Worm (Caenorhabditis elegans) whole organism, L4 larva: ENCODE data around the gene ptp-1.

Source experiments
- F10B5.3 ChIP-seq: sonication (generic microtip); optimal IDR thresholded peaks from 2 replicates; lab custom pipeline; 2016; ENCODE audit warnings: mild to moderate bottlenecking, missing genetic modification characterization, missing compliant biosample characterization
- F26F4.8 ChIP-seq: fragments of 200-800 bp; sonication (Bioruptor generic); conservative IDR thresholded peaks from 2 replicates; pipeline ENCODE4 v1.3.6; 2022; ENCODE audit warnings: missing genetic modification characterization, missing compliant biosample characterization
- F37D6.2 ChIP-seq: sonication (generic microtip); optimal IDR thresholded peaks from 2 replicates; lab custom pipeline; 2016; ENCODE audit warnings: mild to moderate bottlenecking, missing genetic modification characterization, missing compliant biosample characterization
- T26A8.4 ChIP-seq: fragments of 200-800 bp; sonication (Bioruptor generic); IDR thresholded peaks from 2 replicates; pipeline ENCODE4 v1.3.6; 2022; ENCODE audit warnings: missing genetic modification characterization, missing compliant biosample characterization
- aha-1 ChIP-seq: fragments of 150-350 bp; peaks from one replicate; lab custom pipeline; 2014; ENCODE audit warnings: missing biosample characterization, missing genetic modification characterization
- aly-2 ChIP-seq: sonication (generic microtip); optimal IDR thresholded peaks from 2 replicates; lab custom pipeline; 2018; ENCODE audit warnings: missing biosample characterization, missing genetic modification characterization
- ama-1 ChIP-seq: fragments of 150-350 bp; optimal IDR thresholded peaks from 2 replicates; lab custom pipeline; 2014; ENCODE audit warnings: inconsistent platforms, mixed read lengths
- ceh-20 ChIP-seq: fragments of 200-800 bp; sonication (Bioruptor generic); IDR thresholded peaks from 2 replicates; pipeline ENCODE4 v1.3.6; 2022; ENCODE audit warnings: missing genetic modification reagents, missing genetic modification characterization, missing compliant biosample characterization
- ceh-44 ChIP-seq: fragments of 200-800 bp; sonication (Bioruptor generic); IDR thresholded peaks from 2 replicates; pipeline ENCODE4 v1.3.6; 2022; ENCODE audit warnings: missing genetic modification reagents, missing genetic modification characterization, missing compliant biosample characterization
- daf-16 ChIP-seq, 3 experiments: sonication (generic microtip); optimal IDR thresholded peaks; 2 replicates each; lab custom pipeline; 2016 to 2017; ENCODE audit warnings: missing genetic modification characterization in 3 of 3, missing genetic modification reagents in 3 of 3, mild to moderate bottlenecking in 2 of 3, missing compliant biosample characterization in 2 of 3, missing biosample characterization in 1 of 3, moderate library complexity in 1 of 3
- dmd-6 ChIP-seq: fragments of 200-800 bp; sonication (Bioruptor generic); IDR thresholded peaks from 2 replicates; pipeline ENCODE4 v1.3.6; 2022; ENCODE audit warnings: missing genetic modification reagents, missing genetic modification characterization, missing compliant biosample characterization
- duxl-1 ChIP-seq: sonication (generic microtip); optimal IDR thresholded peaks from 2 replicates; lab custom pipeline; 2016; ENCODE audit warnings: mild to moderate bottlenecking, missing genetic modification characterization, moderate library complexity, missing compliant biosample characterization; ENCODE audit not compliant: poor library complexity
- dve-1 ChIP-seq: sonication (generic microtip); optimal IDR thresholded peaks from 2 replicates; lab custom pipeline; 2017; ENCODE audit warnings: antibody characterized with exemption, mild to moderate bottlenecking, missing genetic modification characterization, missing compliant biosample characterization; ENCODE audit not compliant: insufficient read depth
- fkh-10 ChIP-seq: fragments of 150-350 bp; optimal IDR thresholded peaks from 2 replicates; lab custom pipeline; 2014; ENCODE audit warnings: missing biosample characterization, missing genetic modification reagents, missing genetic modification characterization
- gei-8 ChIP-seq: fragments of 200-800 bp; sonication (Bioruptor generic); optimal IDR thresholded peaks from 2 replicates; lab custom pipeline; 2018; ENCODE audit warnings: mild to moderate bottlenecking, missing genetic modification characterization, missing compliant biosample characterization
- hif-1 ChIP-seq, 2 experiments: sonication (generic microtip); optimal IDR thresholded peaks; 2 replicates each; lab custom pipeline; 2016 to 2017; ENCODE audit warnings: missing compliant biosample characterization in 2 of 2, missing genetic modification characterization in 2 of 2, missing genetic modification reagents in 2 of 2, missing genotype in 2 of 2, mild to moderate bottlenecking in 1 of 2
- hlh-11 ChIP-seq: fragments of 200-800 bp; sonication (Bioruptor generic); optimal IDR thresholded peaks from 2 replicates; lab custom pipeline; 2018; ENCODE audit warnings: mild to moderate bottlenecking, missing genetic modification characterization, missing compliant biosample characterization
- hlh-30 ChIP-seq: sonication (generic microtip); optimal IDR thresholded peaks from 2 replicates; lab custom pipeline; 2017; ENCODE audit warnings: antibody characterized with exemption, mild to moderate bottlenecking, missing genetic modification characterization, missing compliant biosample characterization; ENCODE audit not compliant: insufficient read depth
- hmg-1.1 ChIP-seq: fragments of 200-800 bp; sonication (Bioruptor generic); IDR thresholded peaks from 2 replicates; pipeline ENCODE4 v1.3.6; 2022; ENCODE audit warnings: missing genetic modification reagents, missing genetic modification characterization, missing compliant biosample characterization
- lin-29 ChIP-seq: fragments of 200-800 bp; sonication (Bioruptor generic); IDR thresholded peaks from 2 replicates; pipeline ENCODE4 v1.3.6; 2022; ENCODE audit warnings: missing genetic modification reagents, missing genetic modification characterization, missing compliant biosample characterization
- mdl-1 ChIP-seq, 2 experiments: fragments of 150-350 bp in 1 of 2; sonication (generic microtip) in 1 of 2; optimal IDR thresholded peaks; 2 replicates each; lab custom pipeline; 2014 to 2017; ENCODE audit warnings: missing biosample characterization in 2 of 2, missing genetic modification characterization in 2 of 2
- mdt-29 ChIP-seq: fragments of 200-800 bp; sonication (Bioruptor generic); IDR thresholded peaks from 2 replicates; pipeline ENCODE4 v1.3.6; 2022; ENCODE audit warnings: missing genetic modification reagents, missing genetic modification characterization, missing compliant biosample characterization
- mep-1 ChIP-seq: fragments of 150-350 bp; sonication (generic microtip); optimal IDR thresholded peaks from 3 replicates; lab custom pipeline; 2014; ENCODE audit warnings: missing biosample characterization, missing genetic modification characterization
- mes-2 ChIP-seq: sonication (generic microtip); optimal IDR thresholded peaks from 2 replicates; lab custom pipeline; 2016; ENCODE audit warnings: missing genotype, mild to moderate bottlenecking, missing genetic modification characterization, missing compliant biosample characterization; ENCODE audit not compliant: poor library complexity, severe bottlenecking
- mxl-2 ChIP-seq: fragments of 200-800 bp; sonication (Bioruptor generic); conservative IDR thresholded peaks from 2 replicates; pipeline ENCODE4 v1.3.6; 2022; ENCODE audit warnings: missing genetic modification reagents, missing genetic modification characterization, missing compliant biosample characterization
- mxl-3 ChIP-seq: fragments of 200-800 bp; sonication (Bioruptor generic); optimal IDR thresholded peaks from 2 replicates; lab custom pipeline; 2018; ENCODE audit warnings: mild to moderate bottlenecking, missing genetic modification characterization, missing compliant biosample characterization
- nhr-28 ChIP-seq: fragments of 150-350 bp; optimal IDR thresholded peaks from 2 replicates; lab custom pipeline; 2014; ENCODE audit warnings: missing biosample characterization, missing genetic modification characterization
- nhr-42 ChIP-seq: fragments of 200-800 bp; sonication (Bioruptor generic); IDR thresholded peaks from 2 replicates; pipeline ENCODE4 v1.3.6; 2022; ENCODE audit warnings: missing genetic modification characterization, missing compliant biosample characterization
- nhr-6 ChIP-seq: fragments of 150-350 bp; optimal IDR thresholded peaks from 2 replicates; lab custom pipeline; 2014; ENCODE audit warnings: missing biosample characterization, missing genetic modification characterization
- pha-4 ChIP-seq, 2 experiments: fragments of 150-350 bp in 1 of 2; fragments of 200-800 bp in 1 of 2; sonication (Bioruptor generic) in 1 of 2; IDR thresholded peaks in 1 of 2; optimal IDR thresholded peaks in 1 of 2; 2 replicates each; pipeline versions ENCODE4 v1.3.6 to Lab custom; 2014 to 2022; ENCODE audit warnings: missing genetic modification characterization in 2 of 2, missing genetic modification reagents in 2 of 2, missing biosample characterization in 1 of 2, missing compliant biosample characterization in 1 of 2
- rbr-2 ChIP-seq: sonication (generic microtip); optimal IDR thresholded peaks from 2 replicates; lab custom pipeline; 2016; ENCODE audit warnings: missing genotype, missing genetic modification characterization, missing compliant biosample characterization
- sdz-12 ChIP-seq: fragments of 200-800 bp; sonication (Bioruptor generic); optimal IDR thresholded peaks from 2 replicates; lab custom pipeline; 2018; ENCODE audit warnings: mild to moderate bottlenecking, missing genetic modification characterization, missing compliant biosample characterization
- snpc-4 ChIP-seq: fragments of 150-350 bp; optimal IDR thresholded peaks from 2 replicates; lab custom pipeline; 2014; ENCODE audit warnings: missing biosample characterization, missing genetic modification characterization
- spr-3 ChIP-seq: fragments of 200-800 bp; sonication (Bioruptor generic); optimal IDR thresholded peaks from 2 replicates; lab custom pipeline; 2018; ENCODE audit warnings: mild to moderate bottlenecking, missing genetic modification characterization, missing compliant biosample characterization
- unc-39 ChIP-seq: sonication (generic microtip); optimal IDR thresholded peaks from 2 replicates; lab custom pipeline; 2017; ENCODE audit warnings: missing biosample characterization, missing genetic modification characterization
- unc-62 ChIP-seq, 3 experiments: fragments of 150-350 bp in 1 of 3; sonication (generic microtip); optimal IDR thresholded peaks in 2 of 3; peaks in 1 of 3; 1 replicate in 1 of 3; 2 replicates in 2 of 3; lab custom pipeline; 2014 to 2017; ENCODE audit warnings: missing biosample characterization in 3 of 3, missing genetic modification characterization in 3 of 3, missing genetic modification reagents in 3 of 3, missing genotype in 1 of 3
- zfp-3 ChIP-seq: fragments of 200-800 bp; sonication (Bioruptor generic); conservative IDR thresholded peaks from 2 replicates; pipeline ENCODE4 v1.3.6; 2022; ENCODE audit warnings: missing genetic modification reagents, missing genetic modification characterization, missing compliant biosample characterization
- zip-2 ChIP-seq: fragments of 150-350 bp; optimal IDR thresholded peaks from 2 replicates; lab custom pipeline; 2014; ENCODE audit warnings: missing biosample characterization, missing genetic modification characterization

ptp-1 gene

DNA sequence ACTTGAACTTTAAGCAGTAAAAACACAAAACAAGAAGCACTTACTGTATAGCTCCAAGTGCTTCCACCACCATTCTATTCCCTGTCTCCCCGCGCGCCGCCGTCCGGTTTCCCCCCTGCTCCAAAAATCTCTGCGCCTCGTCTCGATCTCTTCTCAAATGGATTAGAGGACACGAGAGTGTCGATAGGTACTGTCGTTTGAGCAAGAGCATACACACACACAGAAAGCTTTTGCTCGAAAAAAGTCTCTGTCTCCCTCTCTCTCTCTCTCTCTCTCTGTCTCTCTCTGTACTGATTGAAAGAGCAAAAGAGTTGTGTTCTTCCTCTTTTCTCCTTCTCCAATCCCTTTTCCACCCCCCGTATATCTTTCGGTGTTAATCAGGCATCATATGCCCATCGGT is 15.2 kb downstream of the ptp-1 start:
- TF ChIP-seq snpc-4 (tag; lab: Kevin White, UChicago) (no peak), unc-62 (GFP tag; optimal IDR thresholded peaks at IDR 0.05 in 1 of 2; lab: Kevin White, UChicago) (peak in 1 of 2 experiments; percentile 84), unc-62 (tag; optimal IDR thresholded peaks at IDR 0.05; lab: Kevin White, UChicago) (no peak)

- TF ChIP-seq F26F4.8 (GFP tag; lab: Robert Waterston, UW) (0 out of 2 replicates have a peak, but pooled peaks have one; percentile 12), F10B5.3 (tag; lab: Kevin White, UChicago) (peak; percentile 22), gei-8 (GFP tag; lab: Kevin White, UChicago) (no peak), unc-62 (GFP tag; optimal IDR thresholded peaks at IDR 0.05 in 1 of 2; lab: Kevin White, UChicago) (peak in 1 of 2 experiments; percentile 68), unc-62 (tag; optimal IDR thresholded peaks at IDR 0.05; lab: Kevin White, UChicago) (no peak), ceh-44 (no peak), aha-1 (peak; percentile 69)
- TF ChIP-seq, all 104 proteins: peak for 4
Observed at ce11 chrIII:3612387-3612786, 21.9 kb downstream of the ptp-1 start.

DNA sequence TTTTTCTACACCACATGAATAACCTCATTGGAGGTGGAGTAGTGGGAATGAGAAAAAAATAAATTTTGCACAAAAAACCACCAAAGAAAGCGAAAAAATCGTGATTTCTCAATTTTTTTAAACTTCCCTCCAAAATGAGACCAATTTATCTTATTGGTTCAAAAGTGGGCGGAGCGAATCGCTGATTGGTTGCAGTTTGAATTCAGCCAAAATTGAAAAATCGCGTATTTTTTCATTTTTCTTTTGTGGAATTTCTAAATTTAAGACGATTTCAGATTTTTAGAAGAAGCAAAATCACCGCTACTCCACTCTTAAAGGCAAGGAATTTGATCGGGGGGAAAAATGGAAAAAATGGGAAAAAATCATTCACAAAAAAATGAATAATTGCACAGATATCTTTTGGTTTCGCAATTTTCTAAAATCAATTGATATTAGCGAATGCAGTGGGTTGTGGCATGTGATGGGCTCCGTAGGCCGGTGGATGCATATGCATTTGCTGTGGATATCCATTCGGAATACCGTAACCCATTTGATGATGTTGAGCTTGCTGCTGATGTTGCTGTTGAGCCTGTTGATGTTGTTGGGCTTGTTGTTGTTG is 22.5 kb downstream of the ptp-1 start:
- TF ChIP-seq ama-1 (lab: Kevin White, UChicago) (no peak), fkh-10 (no peak), daf-16 (GFP tag; optimal IDR thresholded peaks at IDR 0.05; lab: Kevin White, UChicago) (no peak), daf-16 (tag; optimal IDR thresholded peaks at IDR 0.05; lab: Kevin White, UChicago) (no peak), duxl-1 (tag; lab: Kevin White, UChicago) (no peak), unc-62 (GFP tag; optimal IDR thresholded peaks at IDR 0.05 in 1 of 2; lab: Kevin White, UChicago) (peak in 1 of 2 experiments; percentile 93), unc-62 (tag; optimal IDR thresholded peaks at IDR 0.05; lab: Kevin White, UChicago) (no peak)
- TF ChIP-seq, all 104 proteins: peak for 1

DNA sequence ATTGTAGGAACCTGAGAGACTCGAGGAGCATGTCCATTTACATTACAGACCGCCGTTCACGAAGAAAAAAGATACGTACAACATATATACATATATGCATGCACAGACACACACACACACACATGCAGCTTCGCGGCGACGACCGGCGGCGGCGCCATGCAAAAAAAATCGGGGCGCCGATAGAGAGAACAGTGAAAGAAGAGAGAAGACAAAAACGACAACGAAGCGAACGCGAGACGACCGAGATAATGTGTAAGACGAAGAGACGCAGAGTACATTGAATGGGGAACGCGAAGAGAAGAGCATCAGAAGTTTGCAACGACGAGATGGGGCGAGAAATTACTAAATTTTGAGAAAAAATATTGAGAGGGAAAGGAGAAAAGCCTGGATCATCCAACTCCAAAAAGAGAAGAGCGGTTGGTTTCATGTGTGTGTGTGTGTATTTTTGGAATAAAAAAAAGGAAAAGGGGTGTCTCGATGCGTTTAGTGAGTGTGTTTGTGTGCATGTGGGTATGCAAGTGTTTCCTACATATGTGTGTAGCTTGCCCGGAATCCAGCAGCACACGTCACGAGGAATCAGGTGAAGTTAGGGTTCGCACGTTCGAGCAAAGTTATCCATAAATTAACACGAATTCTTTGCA is 29.2 kb downstream of the ptp-1 start:
- TF ChIP-seq mdl-1 (tag; optimal IDR thresholded peaks at IDR 0.05; lab: Kevin White, UChicago), result peak in 1 of 2 experiments; percentile 43
- TF ChIP-seq unc-39 (tag; lab: Kevin White, UChicago), result no peak
- no peak for TF ChIP-seq daf-16 (GFP tag; optimal IDR thresholded peaks at IDR 0.05; lab: Kevin White, UChicago)
- TF ChIP-seq daf-16 (tag; optimal IDR thresholded peaks at IDR 0.05; lab: Kevin White, UChicago), result peak; percentile 26
- TF ChIP-seq dmd-6 (GFP tag; lab: Robert Waterston, UW), result peak; percentile 34; the same call in 1 of the 2 replicates
- TF ChIP-seq aly-2, result no peak
- TF ChIP-seq mep-1 (tag; lab: Kevin White, UChicago), result peak; percentile 47
- TF ChIP-seq zip-2 (tag; lab: Kevin White, UChicago), result no peak
- no peak for TF ChIP-seq zfp-3 (GFP tag; lab: Robert Waterston, UW)
- TF ChIP-seq dve-1, result peak; percentile 48
- TF ChIP-seq mes-2 (tag; lab: Kevin White, UChicago), result peak; percentile 36
- TF ChIP-seq T26A8.4 (GFP tag; lab: Robert Waterston, UW), result no peak
- no peak for TF ChIP-seq mdt-29
- peak; percentile 61 for TF ChIP-seq hlh-11
- peak; percentile 66 for TF ChIP-seq mxl-3 (GFP tag; lab: Kevin White, UChicago)
- TF ChIP-seq spr-3 (GFP tag; lab: Kevin White, UChicago), result no peak
- TF ChIP-seq hmg-1.1 (GFP tag; lab: Robert Waterston, UW), result peak; percentile 63
- TF ChIP-seq pha-4 (GFP tag; IDR thresholded peaks at IDR 0.05; lab: Robert Waterston, UW), result no peak
- TF ChIP-seq pha-4 (tag; optimal IDR thresholded peaks at IDR 0.05; lab: Kevin White, UChicago), result no peak
- no peak for TF ChIP-seq hif-1 (tag; optimal IDR thresholded peaks at IDR 0.05; lab: Kevin White, UChicago)
- TF ChIP-seq F37D6.2 (tag; lab: Kevin White, UChicago), result no peak
- peak; percentile 22 for TF ChIP-seq hlh-30 (tag; lab: Kevin White, UChicago)
- no peak for TF ChIP-seq nhr-42 (GFP tag; lab: Robert Waterston, UW)
- peak; percentile 13 for TF ChIP-seq nhr-6 (tag; lab: Kevin White, UChicago)
- peak; percentile 97 for TF ChIP-seq aha-1
- no peak for TF ChIP-seq fkh-10
- TF ChIP-seq lin-29 (GFP tag; lab: Robert Waterston, UW), result no peak
- TF ChIP-seq nhr-28 (tag; lab: Kevin White, UChicago), result peak; percentile 63
- peak in 1 of 2 experiments; percentile 90 for TF ChIP-seq unc-62 (GFP tag; optimal IDR thresholded peaks at IDR 0.05 in 1 of 2; lab: Kevin White, UChicago)
- TF ChIP-seq unc-62 (tag; optimal IDR thresholded peaks at IDR 0.05; lab: Kevin White, UChicago), result no peak
- no peak for TF ChIP-seq F10B5.3 (tag; lab: Kevin White, UChicago)
- TF ChIP-seq ceh-20 (GFP tag; lab: Robert Waterston, UW), result no peak
- TF ChIP-seq sdz-12 (GFP tag; lab: Kevin White, UChicago), result no peak
- TF ChIP-seq rbr-2 (tag; lab: Kevin White, UChicago), result peak; percentile 51
- TF ChIP-seq mxl-2 (GFP tag; lab: Robert Waterston, UW), result no peak
- TF ChIP-seq, all 104 proteins: peak for 15
